Worm (Caenorhabditis elegans): Measurements from ENCODE around the gene ing-3.

DNA sequence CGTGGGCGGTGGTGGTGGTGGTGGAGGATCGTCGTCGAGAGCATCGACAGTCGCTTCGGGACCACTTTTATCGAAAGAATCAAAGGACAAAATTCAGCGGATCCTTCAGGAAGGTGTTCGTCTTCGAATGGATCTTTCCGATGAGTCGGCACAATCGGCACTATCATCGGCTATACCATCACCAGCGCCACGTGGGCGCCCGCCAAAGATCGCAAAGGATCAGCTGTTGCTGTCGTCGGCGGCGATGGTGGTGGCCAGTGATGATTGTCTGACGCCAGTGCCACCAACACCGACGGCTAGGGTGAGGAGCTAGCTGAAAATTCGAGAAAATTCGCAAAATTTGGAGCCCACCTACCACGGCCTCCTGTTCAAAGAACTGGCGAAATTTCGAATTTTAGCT, 2.2 kb downstream of the ing-3 start:
- TF ChIP-seq pqm-1 (tag; optimal IDR thresholded peaks at IDR 0.05) (no peak), ceh-16 (tag; optimal IDR thresholded peaks at IDR 0.05) (no peak), nhr-11 (tag; optimal IDR thresholded peaks at IDR 0.05) (no peak), ztf-11 (tag; optimal IDR thresholded peaks at IDR 0.05) (no peak), tbx-2 (tag; optimal IDR thresholded peaks at IDR 0.05) (no peak)

All from whole organism, L3 larva.